Fruit fly (Drosophila melanogaster) whole organism, embryonic: ENCODE measurements around the gene enc.

Source experiments
- Bteb2 ChIP-seq: fragments of 200-800 bp; sonication (Bioruptor generic); optimal IDR thresholded peaks from 2 replicates; lab custom pipeline; 2016; ENCODE audit warnings: missing biosample characterization, missing genetic modification characterization
- CG11398 ChIP-seq: fragments of 200-800 bp; sonication (Bioruptor generic); optimal IDR thresholded peaks from 2 replicates; lab custom pipeline; 2016; ENCODE audit warnings: missing biosample characterization, missing genetic modification characterization
- CG12236 ChIP-seq: fragments of 200-800 bp; sonication (Bioruptor generic); optimal IDR thresholded peaks from 2 replicates; lab custom pipeline; 2016; ENCODE audit warnings: missing biosample characterization, missing genetic modification characterization
- CG13123 ChIP-seq: fragments of 200-800 bp; sonication (Bioruptor generic); optimal IDR thresholded peaks from 2 replicates; lab custom pipeline; 2016; ENCODE audit warnings: missing biosample characterization, missing genetic modification characterization
- CG13424 ChIP-seq: fragments of 200-800 bp; sonication (Bioruptor generic); optimal IDR thresholded peaks from 2 replicates; lab custom pipeline; 2019; ENCODE audit warnings: missing biosample characterization, mild to moderate bottlenecking, missing genetic modification characterization, moderate library complexity
- CG16815 ChIP-seq: fragments of 200-800 bp; sonication (Bioruptor generic); optimal IDR thresholded peaks from 3 replicates; lab custom pipeline; 2017; ENCODE audit warnings: missing biosample characterization, mild to moderate bottlenecking, missing genetic modification characterization
- CG31224 ChIP-seq: fragments of 200-800 bp; sonication (Bioruptor generic); IDR thresholded peaks from 2 replicates; pipeline ENCODE4 v1.3.6; 2022; ENCODE audit warnings: missing biosample characterization, missing genetic modification characterization
- CG34422 ChIP-seq: fragments of 200-800 bp; sonication (Bioruptor generic); IDR thresholded peaks from 3 replicates; pipeline ENCODE4 v1.3.6; 2022; ENCODE audit warnings: missing biosample characterization, missing genetic modification characterization
- CG6689 ChIP-seq: fragments of 200-800 bp; sonication (Bioruptor generic); IDR thresholded peaks from 2 replicates; pipeline ENCODE4 v1.3.6; 2022; ENCODE audit warnings: missing biosample characterization, missing genetic modification characterization
- CG6813 ChIP-seq: fragments of 200-800 bp; sonication (Bioruptor generic); optimal IDR thresholded peaks from 2 replicates; lab custom pipeline; 2017; ENCODE audit warnings: missing biosample characterization, missing genetic modification characterization, mild to moderate bottlenecking, moderate library complexity, missing genetic modification reagents
- CG8359 ChIP-seq: fragments of 200-800 bp; sonication (Bioruptor generic); optimal IDR thresholded peaks from 2 replicates; lab custom pipeline; 2017; ENCODE audit warnings: missing biosample characterization, mild to moderate bottlenecking, missing genetic modification characterization, borderline replicate concordance
- CoRest ChIP-seq: fragments of 200-800 bp; sonication (Bioruptor generic); optimal IDR thresholded peaks from 3 replicates; lab custom pipeline; 2018; ENCODE audit warnings: missing biosample characterization, mild to moderate bottlenecking, missing genetic modification characterization, moderate library complexity
- D19A ChIP-seq: fragments of 200-800 bp; optimal IDR thresholded peaks from 3 replicates; lab custom pipeline; 2019; ENCODE audit warnings: missing biosample characterization, mild to moderate bottlenecking, missing genetic modification characterization, moderate library complexity
- Dad ChIP-seq: fragments of 200-800 bp; sonication (Bioruptor generic); optimal IDR thresholded peaks from 3 replicates; lab custom pipeline; 2016; ENCODE audit warnings: missing biosample characterization, missing genetic modification characterization
- E2f1 ChIP-seq: fragments of 200-800 bp; sonication (Bioruptor generic); IDR thresholded peaks from 2 replicates; pipeline ENCODE4 v1.3.6; 2022; ENCODE audit warnings: missing biosample characterization, missing genetic modification characterization
- ERR ChIP-seq: fragments of 200-800 bp; sonication (Bioruptor generic); optimal IDR thresholded peaks from 2 replicates; lab custom pipeline; 2016; ENCODE audit warnings: missing biosample characterization, missing genetic modification characterization
- Eip74EF ChIP-seq, 2 experiments: fragments of 200-800 bp in 1 of 2; fragments of >200 bp in 1 of 2; sonication (Bioruptor generic) in 1 of 2; optimal IDR thresholded peaks; 2 replicates each; lab custom pipeline; 2017 to 2019; ENCODE audit warnings: missing biosample characterization in 2 of 2, missing genetic modification characterization in 2 of 2, mild to moderate bottlenecking in 1 of 2, moderate library complexity in 1 of 2
- H15 ChIP-seq: fragments of 200-800 bp; sonication (Bioruptor generic); IDR thresholded peaks from 3 replicates; pipeline ENCODE4 v1.3.6; 2022; ENCODE audit warnings: missing biosample characterization, missing genetic modification characterization
- HmgZ ChIP-seq: fragments of 200-800 bp; sonication (Bioruptor generic); optimal IDR thresholded peaks from 2 replicates; lab custom pipeline; 2018; ENCODE audit warnings: missing biosample characterization, mild to moderate bottlenecking, missing genetic modification characterization
- Neu2 ChIP-seq: fragments of 200-800 bp; sonication (Bioruptor generic); optimal IDR thresholded peaks from 3 replicates; lab custom pipeline; 2016; ENCODE audit warnings: missing biosample characterization, missing genetic modification characterization, borderline replicate concordance
- Oli ChIP-seq: fragments of 200-800 bp; sonication (Bioruptor generic); optimal IDR thresholded peaks from 2 replicates; lab custom pipeline; 2018; ENCODE audit warnings: missing biosample characterization, mild to moderate bottlenecking, missing genetic modification characterization, moderate library complexity
- PHDP ChIP-seq: fragments of 200-800 bp; sonication (Bioruptor generic); optimal IDR thresholded peaks from 3 replicates; lab custom pipeline; 2018; ENCODE audit warnings: missing biosample characterization, mild to moderate bottlenecking, missing genetic modification characterization, moderate library complexity
- Ptx1 ChIP-seq: fragments of 200-800 bp; sonication (Bioruptor generic); IDR thresholded peaks from 2 replicates; pipeline ENCODE4 v1.3.6; 2022; ENCODE audit warnings: missing biosample characterization, missing genetic modification characterization
- Ssrp ChIP-seq: fragments of 200-800 bp; sonication (Bioruptor generic); optimal IDR thresholded peaks from 2 replicates; lab custom pipeline; 2018; ENCODE audit warnings: missing biosample characterization, mild to moderate bottlenecking, missing genetic modification characterization, moderate library complexity
- ase ChIP-seq: fragments of 200-800 bp; sonication (Bioruptor generic); IDR thresholded peaks from 3 replicates; pipeline ENCODE4 v1.3.6; 2022; ENCODE audit warnings: missing biosample characterization, missing genetic modification characterization
- bbx ChIP-seq: fragments of 200-800 bp; sonication (Bioruptor generic); IDR thresholded peaks from 2 replicates; pipeline ENCODE4 v1.3.6; 2022; ENCODE audit warnings: missing biosample characterization, missing genetic modification characterization; ENCODE audit not compliant: partially characterized antibody
- bcd ChIP-seq: fragments of 200-800 bp; sonication (Bioruptor generic); optimal IDR thresholded peaks from 2 replicates; lab custom pipeline; 2017; ENCODE audit warnings: missing biosample characterization, mild to moderate bottlenecking, missing genetic modification characterization
- chif ChIP-seq, 2 experiments: fragments of 200-800 bp; sonication (Bioruptor generic); optimal IDR thresholded peaks; 3 replicates each; lab custom pipeline; 2016; ENCODE audit warnings: missing biosample characterization in 2 of 2, missing genetic modification characterization in 2 of 2
- cwo ChIP-seq: fragments of 200-800 bp; sonication (Bioruptor generic); optimal IDR thresholded peaks from 3 replicates; lab custom pipeline; 2017; ENCODE audit warnings: missing biosample characterization, missing genetic modification characterization, mild to moderate bottlenecking, moderate library complexity, missing genetic modification reagents
- dysf ChIP-seq: fragments of 200-800 bp; sonication (Bioruptor generic); IDR thresholded peaks from 3 replicates; pipeline ENCODE4 v1.3.6; 2022; ENCODE audit warnings: missing biosample characterization, missing genetic modification characterization
- fru ChIP-seq: fragments of >200 bp; optimal IDR thresholded peaks from 2 replicates; lab custom pipeline; 2017
- gce ChIP-seq: fragments of 200-800 bp; sonication (Bioruptor generic); IDR thresholded peaks from 3 replicates; pipeline ENCODE4 v1.3.6; 2022; ENCODE audit warnings: missing biosample characterization, missing genetic modification characterization
- gcm2 ChIP-seq: fragments of 200-800 bp; sonication (Bioruptor generic); optimal IDR thresholded peaks from 2 replicates; lab custom pipeline; 2016; ENCODE audit warnings: missing biosample characterization, missing genetic modification characterization
- gem ChIP-seq: fragments of 200-800 bp; sonication (Bioruptor generic); optimal IDR thresholded peaks from 2 replicates; lab custom pipeline; 2019; ENCODE audit warnings: missing biosample characterization, mild to moderate bottlenecking, missing genetic modification characterization, moderate library complexity
- gfzf ChIP-seq: fragments of 200-800 bp; sonication (Bioruptor generic); optimal IDR thresholded peaks from 2 replicates; lab custom pipeline; 2016; ENCODE audit warnings: missing biosample characterization, mild to moderate bottlenecking, missing genetic modification characterization, moderate library complexity
- ham ChIP-seq: fragments of 200-800 bp; sonication (Bioruptor generic); IDR thresholded peaks from 2 replicates; pipeline ENCODE4 v1.3.6; 2022; ENCODE audit warnings: missing biosample characterization, missing genetic modification characterization
- hkb ChIP-seq, 2 experiments: fragments of 200-800 bp in 1 of 2; fragments of >200 bp in 1 of 2; sonication (Bioruptor generic) in 1 of 2; IDR thresholded peaks in 1 of 2; optimal IDR thresholded peaks in 1 of 2; 2 replicates each; pipeline versions ENCODE4 v1.3.6 to Lab custom; 2017 to 2022; ENCODE audit warnings: missing biosample characterization in 1 of 2, missing genetic modification characterization in 1 of 2
- jumu ChIP-seq: fragments of 200-800 bp; sonication (Bioruptor generic); optimal IDR thresholded peaks from 3 replicates; lab custom pipeline; 2016; ENCODE audit warnings: missing biosample characterization, missing genetic modification characterization
- org-1 ChIP-seq: fragments of 200-800 bp; sonication (Bioruptor generic); optimal IDR thresholded peaks from 2 replicates; lab custom pipeline; 2017; ENCODE audit warnings: missing biosample characterization, missing genetic modification characterization
- pho ChIP-seq: fragments of 200-800 bp; sonication (Bioruptor generic); optimal IDR thresholded peaks from 2 replicates; lab custom pipeline; 2016; ENCODE audit warnings: missing biosample characterization, missing genetic modification characterization
- psq ChIP-seq: fragments of 200-800 bp; sonication (Bioruptor generic); optimal IDR thresholded peaks from 2 replicates; lab custom pipeline; 2017; ENCODE audit warnings: missing biosample characterization, missing genetic modification characterization
- row ChIP-seq: fragments of 200-800 bp; sonication (Bioruptor generic); IDR thresholded peaks from 3 replicates; pipeline ENCODE4 v1.3.6; 2022; ENCODE audit warnings: missing biosample characterization, missing genetic modification characterization
- run ChIP-seq: fragments of 200-800 bp; sonication (Bioruptor generic); optimal IDR thresholded peaks from 3 replicates; lab custom pipeline; 2018; ENCODE audit warnings: missing biosample characterization, mild to moderate bottlenecking, missing genetic modification characterization
- slbo ChIP-seq: fragments of 200-800 bp; sonication (Bioruptor generic); IDR thresholded peaks from 2 replicates; pipeline ENCODE4 v1.3.6; 2022; ENCODE audit warnings: missing biosample characterization, missing genetic modification characterization
- stc ChIP-seq: fragments of 200-800 bp; sonication (Bioruptor generic); IDR thresholded peaks from 2 replicates; pipeline ENCODE4 v1.3.6; 2022; ENCODE audit warnings: missing biosample characterization, missing genetic modification characterization
- sug ChIP-seq: fragments of 200-800 bp; optimal IDR thresholded peaks from 2 replicates; lab custom pipeline; 2019; ENCODE audit warnings: missing biosample characterization, mild to moderate bottlenecking, missing genetic modification characterization, moderate library complexity
- ttk ChIP-seq: fragments of 200-800 bp; sonication (Bioruptor generic); IDR thresholded peaks from 2 replicates; pipeline ENCODE4 v2.1.2; 2022; ENCODE audit warnings: missing biosample characterization, missing genetic modification characterization
- vfl ChIP-seq: fragments of 200-800 bp; sonication (Bioruptor generic); optimal IDR thresholded peaks from 2 replicates; lab custom pipeline; 2016; ENCODE audit warnings: missing biosample characterization, missing genetic modification characterization

The enc gene

dm6 chr3L:3862504-3863380, 44.3 kb downstream of the enc start (continued):
- peak; percentile 66 for TF ChIP-seq Ptx1
- no peak for TF ChIP-seq Neu2 (GFP tag; lab: Kevin White, UChicago)
- TF ChIP-seq org-1 (GFP tag; lab: Kevin White, UChicago): peak; percentile 1
- peak; percentile 40; the same call in 1 of the 2 replicates for TF ChIP-seq E2f1 (GFP tag; lab: Robert Waterston, UW)
- no peak for TF ChIP-seq sug (tag; lab: Kevin White, UChicago)
- TF ChIP-seq row: peak; percentile 74
- peak; percentile 71 for TF ChIP-seq CG12236 (GFP tag; lab: Kevin White, UChicago)
- no peak for TF ChIP-seq gce (GFP tag; lab: Robert Waterston, UW)
- TF ChIP-seq bcd: peak; percentile 27
- no peak for TF ChIP-seq hkb (optimal IDR thresholded peaks at IDR 0.05; lab: Kevin White, UChicago)
- TF ChIP-seq hkb (GFP tag; IDR thresholded peaks at IDR 0.05; lab: Robert Waterston, UW): peak; percentile 48; the same call in 1 of the 2 replicates
- TF ChIP-seq Bteb2: peak; percentile 4
- 0 out of 2 replicates have a peak, but pooled peaks have one; percentile 24 for TF ChIP-seq stc (GFP tag; lab: Robert Waterston, UW)
- TF ChIP-seq CG6689: peak; percentile 48
- TF ChIP-seq bbx (GFP tag; lab: Robert Waterston, UW): no peak
- TF ChIP-seq Ssrp (tag; lab: Kevin White, UChicago): peak; percentile 74
- peak; percentile 73 for TF ChIP-seq CG13424 (tag; lab: Kevin White, UChicago)
- peak; percentile 81 for TF ChIP-seq gem (tag; lab: Kevin White, UChicago)
- TF ChIP-seq CG8359 (GFP tag; lab: Kevin White, UChicago): peak; percentile 43
- peak; percentile 87 for TF ChIP-seq D19A (tag; lab: Kevin White, UChicago)
- TF ChIP-seq CoRest: peak; percentile 72
- no peak for TF ChIP-seq jumu (GFP tag; lab: Kevin White, UChicago)
- TF ChIP-seq cwo (GFP tag; lab: Kevin White, UChicago): no peak
- TF ChIP-seq HmgZ (tag; lab: Kevin White, UChicago): no peak
- no peak for TF ChIP-seq ase (GFP tag; lab: Robert Waterston, UW)
- TF ChIP-seq gfzf (GFP tag; lab: Kevin White, UChicago): no peak
- TF ChIP-seq Eip74EF (GFP tag; optimal IDR thresholded peaks at IDR 0.05; lab: Kevin White, UChicago): peak in 1 of 2 experiments; percentile 49
- TF ChIP-seq Dad (GFP tag; lab: Kevin White, UChicago): peak; percentile 22
- no peak for TF ChIP-seq pho (GFP tag; lab: Kevin White, UChicago)
- peak; percentile 70 to 89 for TF ChIP-seq chif (GFP tag; optimal IDR thresholded peaks at IDR 0.05; lab: Kevin White, UChicago)
- TF ChIP-seq PHDP: peak; percentile 63
- TF ChIP-seq CG13123: peak; percentile 31
- peak; percentile 78 for TF ChIP-seq Oli
- 0 out of 3 replicates have a peak, but pooled peaks have one; percentile 43 for TF ChIP-seq H15 (GFP tag; lab: Robert Waterston, UW)
- peak; percentile 17 for TF ChIP-seq ERR
- TF ChIP-seq slbo: peak; percentile 48
- no peak for TF ChIP-seq ham (GFP tag; lab: Robert Waterston, UW)
- no peak for TF ChIP-seq run (tag; lab: Kevin White, UChicago)
- TF ChIP-seq fru (lab: Kevin White, UChicago): no peak
- no peak for TF ChIP-seq CG31224
- TF ChIP-seq CG11398 (GFP tag; lab: Kevin White, UChicago): peak; percentile 72
- 0 out of 3 replicates have a peak, but pooled peaks have one; percentile 36 for TF ChIP-seq dysf (GFP tag; lab: Robert Waterston, UW)
- no peak for TF ChIP-seq vfl (GFP tag; lab: Kevin White, UChicago)
- TF ChIP-seq ttk (GFP tag; lab: Robert Waterston, UW): peak; percentile 48; the same call in 1 of the 2 replicates
- TF ChIP-seq CG6813 (GFP tag; lab: Kevin White, UChicago): peak; percentile 63
- peak; percentile 22 for TF ChIP-seq gcm2 (GFP tag; lab: Kevin White, UChicago)
- peak; percentile 14 for TF ChIP-seq psq
- TF ChIP-seq CG34422: no peak
- TF ChIP-seq CG16815 (GFP tag; lab: Kevin White, UChicago): peak; percentile 79
